Fruit fly (Drosophila melanogaster) whole organism, embryonic: ENCODE results near the gene CG7985.
A peak's percentile ranks its signal among the peaks of the same experiment; 100 is the strongest.

Experiments used
- CG10565 ChIP-seq: fragments of 200-800 bp; sonication (Bioruptor generic); optimal IDR thresholded peaks from 3 replicates; lab custom pipeline; 2016; ENCODE audit warnings: missing biosample characterization, mild to moderate bottlenecking, missing genetic modification characterization
- CG32532 ChIP-seq: fragments of 200-800 bp; sonication (Bioruptor generic); IDR thresholded peaks from 2 replicates; pipeline ENCODE4 v1.3.6; 2022; ENCODE audit warnings: missing biosample characterization, missing genetic modification characterization
- CG4820 ChIP-seq: fragments of 200-800 bp; sonication (Bioruptor generic); optimal IDR thresholded peaks from 3 replicates; lab custom pipeline; 2016; ENCODE audit warnings: missing biosample characterization, missing genetic modification characterization
- CG5245 ChIP-seq: fragments of 200-800 bp; sonication (Bioruptor generic); optimal IDR thresholded peaks from 3 replicates; lab custom pipeline; 2016; ENCODE audit warnings: missing biosample characterization, missing genetic modification characterization
- CG7745 ChIP-seq: fragments of 200-800 bp; sonication (Bioruptor generic); optimal IDR thresholded peaks from 2 replicates; lab custom pipeline; 2018; ENCODE audit warnings: missing biosample characterization, mild to moderate bottlenecking, missing genetic modification characterization, moderate library complexity
- MTF-1 ChIP-seq: fragments of 200-800 bp; sonication (Bioruptor generic); optimal IDR thresholded peaks from 2 replicates; lab custom pipeline; 2018; ENCODE audit warnings: missing biosample characterization, mild to moderate bottlenecking, missing genetic modification characterization, borderline replicate concordance
- cato ChIP-seq: fragments of 200-800 bp; sonication (Bioruptor generic); optimal IDR thresholded peaks from 2 replicates; lab custom pipeline; 2016; ENCODE audit warnings: missing biosample characterization, missing genetic modification characterization, borderline replicate concordance
- grau ChIP-seq: fragments of 200-800 bp; optimal IDR thresholded peaks from 3 replicates; lab custom pipeline; 2019; ENCODE audit warnings: missing biosample characterization, mild to moderate bottlenecking, missing genetic modification characterization, moderate library complexity
- jing ChIP-seq: fragments of 200-800 bp; sonication (Bioruptor generic); optimal IDR thresholded peaks from 2 replicates; lab custom pipeline; 2018; ENCODE audit warnings: missing biosample characterization, mild to moderate bottlenecking, missing genetic modification characterization
- jumu ChIP-seq: fragments of 200-800 bp; sonication (Bioruptor generic); optimal IDR thresholded peaks from 3 replicates; lab custom pipeline; 2016; ENCODE audit warnings: missing biosample characterization, missing genetic modification characterization
- odd ChIP-seq: fragments of 200-800 bp; sonication (Bioruptor generic); optimal IDR thresholded peaks from 2 replicates; lab custom pipeline; 2017; ENCODE audit warnings: missing biosample characterization, mild to moderate bottlenecking, missing genetic modification characterization
- pan ChIP-seq, 4 experiments: fragments of >200 bp in 3 of 4; fragments of 200-800 bp in 1 of 4; sonication (Bioruptor generic) in 1 of 4; optimal IDR thresholded peaks in 3 of 4; IDR thresholded peaks in 1 of 4; 2 replicates each; pipeline versions ENCODE4 v1.3.6 to Lab custom; 2017 to 2022; ENCODE audit warnings: missing biosample characterization in 2 of 4, missing genetic modification characterization in 2 of 4, mixed read lengths in 1 of 4
- ranshi ChIP-seq: fragments of 200-800 bp; sonication (Bioruptor generic); IDR thresholded peaks from 2 replicates; pipeline ENCODE4 v1.3.6; 2022; ENCODE audit warnings: missing biosample characterization, missing genetic modification characterization
- run ChIP-seq: fragments of 200-800 bp; sonication (Bioruptor generic); optimal IDR thresholded peaks from 3 replicates; lab custom pipeline; 2018; ENCODE audit warnings: missing biosample characterization, mild to moderate bottlenecking, missing genetic modification characterization

DNA sequence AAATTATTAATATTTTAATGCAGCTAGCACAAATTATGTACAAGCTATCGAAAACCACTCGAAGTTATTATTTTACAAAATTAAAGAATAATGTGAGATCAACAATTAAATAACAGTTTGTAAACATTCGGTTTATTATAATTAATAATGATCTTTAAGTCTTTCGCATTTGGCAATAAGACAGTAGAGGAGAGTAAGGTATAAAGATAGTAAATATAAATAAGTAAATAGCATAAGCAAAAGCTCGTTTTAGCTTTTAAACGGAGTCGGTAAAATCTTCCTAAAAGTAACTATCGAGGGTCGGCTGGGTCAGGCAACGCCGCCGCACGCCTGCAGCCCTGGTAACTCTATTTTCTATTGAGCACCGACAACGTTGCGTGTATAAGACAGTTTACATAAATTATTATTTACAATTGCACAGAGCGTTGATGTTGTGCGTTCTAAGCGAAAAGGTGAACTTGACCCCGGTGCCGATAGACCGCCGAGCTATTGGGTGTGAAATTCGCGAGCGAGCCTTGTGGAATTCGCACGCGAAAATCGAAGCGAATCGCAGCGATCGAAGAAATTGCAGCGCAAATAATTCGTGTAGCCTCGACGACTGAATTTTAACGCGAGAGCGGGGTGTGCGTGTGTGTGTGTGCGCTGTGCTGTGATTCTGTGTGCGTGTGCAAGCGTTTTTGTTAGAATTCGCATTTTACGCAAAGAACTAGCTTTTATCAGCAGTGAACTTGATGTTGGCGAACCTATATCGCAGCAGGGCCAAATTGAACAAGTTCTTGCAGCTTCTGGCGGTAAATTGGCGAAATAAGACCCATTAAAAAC lies 32.0 kb upstream of the CG7985 start, which contains the start of gene wrd:
- no peak for TF ChIP-seq jing (GFP tag; lab: Kevin White, UChicago)
- TF ChIP-seq CG32532 (GFP tag; lab: Robert Waterston, UW) = 0 out of 2 replicates have a peak, but pooled peaks have one; percentile 7
- no peak for TF ChIP-seq cato (GFP tag; lab: Kevin White, UChicago)
- no peak for TF ChIP-seq CG4820 (GFP tag; lab: Kevin White, UChicago)
- no peak for TF ChIP-seq ranshi (GFP tag; lab: Robert Waterston, UW)
- TF ChIP-seq CG10565 (GFP tag; lab: Kevin White, UChicago) = no peak
- TF ChIP-seq jumu (GFP tag; lab: Kevin White, UChicago) = no peak
- no peak for TF ChIP-seq CG5245 (GFP tag; lab: Kevin White, UChicago)
- TF ChIP-seq grau (tag; lab: Kevin White, UChicago) = peak; percentile 33
- no peak for TF ChIP-seq CG7745 (tag; lab: Kevin White, UChicago)
- TF ChIP-seq pan (optimal IDR thresholded peaks at IDR 0.05; lab: Kevin White, UChicago) = no peak
- TF ChIP-seq pan (GFP tag; optimal IDR thresholded peaks at IDR 0.05 in 1 of 2, IDR thresholded peaks at IDR 0.05 in 1 of 2) = peak in 1 of 2 experiments; percentile 9
- no peak for TF ChIP-seq MTF-1 (GFP tag; lab: Kevin White, UChicago)
- no peak for TF ChIP-seq run
- no peak for TF ChIP-seq odd (GFP tag; lab: Kevin White, UChicago)
